Fruit fly (Drosophila melanogaster): ENCODE measurements around the gene CG3748.

DNA sequence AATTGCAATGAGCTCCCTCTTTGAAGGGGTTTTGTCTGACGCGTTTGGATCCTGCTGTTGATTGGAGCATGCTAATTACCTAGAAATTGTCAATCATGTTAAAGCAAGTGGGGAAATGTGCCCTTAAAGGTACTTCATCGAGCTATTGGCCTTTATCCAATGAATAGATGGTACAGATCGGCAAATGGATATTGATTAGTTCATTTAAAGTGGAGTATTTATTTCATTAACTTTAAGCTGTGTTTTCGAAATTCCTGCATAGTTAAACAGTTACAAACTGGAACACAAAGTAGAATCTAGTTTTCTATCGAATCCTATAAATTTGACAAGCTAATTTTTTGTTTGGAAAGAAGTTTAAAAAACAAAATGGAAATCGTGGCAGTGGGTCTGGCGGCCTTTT is 24.7 kb downstream of the CG3748 start, which contains the start of gene CG34181:
- no peak for TF ChIP-seq CG8478 (optimal IDR thresholded peaks at IDR 0.05)
- no peak for TF ChIP-seq CTCF (optimal IDR thresholded peaks at IDR 0.05)

All from S2 (cell line).